Fruit fly (Drosophila melanogaster): Measurements from ENCODE around the gene Vps60.
A peak's percentile ranks its signal among the peaks of the same experiment; 100 is the strongest.

Gene Vps60

DNA sequence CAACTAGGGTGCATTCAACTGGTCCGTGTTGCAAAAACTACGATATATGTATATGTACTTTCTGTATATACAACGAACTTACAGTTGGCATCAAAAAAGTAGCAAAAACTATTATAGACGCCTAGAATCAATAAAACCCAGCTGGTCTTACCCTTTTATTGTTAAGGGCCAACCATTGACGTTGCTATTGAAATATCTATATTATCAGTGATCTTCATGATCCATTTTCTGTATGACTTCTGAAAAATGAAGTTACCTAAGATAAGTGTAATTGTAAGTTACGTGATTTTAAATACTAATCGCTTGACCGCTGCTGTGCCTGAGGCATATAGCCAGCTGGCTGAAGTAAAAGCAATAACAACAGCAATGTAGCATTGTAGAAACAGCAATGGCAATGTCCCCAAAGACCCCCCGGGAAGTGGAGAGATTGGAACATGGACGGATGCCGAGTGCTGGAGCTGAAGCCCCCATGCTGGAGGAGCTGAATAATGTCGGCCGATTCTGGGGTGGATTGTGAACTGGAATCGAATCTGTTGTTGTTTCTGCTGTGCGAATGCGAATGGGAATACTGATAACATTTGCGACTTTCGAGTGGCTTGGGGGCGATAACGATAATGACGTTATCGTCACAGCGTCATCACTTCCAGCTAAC, 36.4 kb upstream of the Vps60 start (continued):
- TF ChIP-seq CG4318 (GFP tag; optimal IDR thresholded peaks at IDR 0.05) (peak; percentile 71), Eip93F (GFP tag; optimal IDR thresholded peaks at IDR 0.05) (no peak), CG6808 (GFP tag; optimal IDR thresholded peaks at IDR 0.05) (peak; percentile 84), OdsH (GFP tag; optimal IDR thresholded peaks at IDR 0.05) (peak; percentile 84), cyc (GFP tag; optimal IDR thresholded peaks at IDR 0.05) (peak; percentile 72), salr (GFP tag; optimal IDR thresholded peaks at IDR 0.05) (peak; percentile 71 to 74), net (GFP tag; optimal IDR thresholded peaks at IDR 0.05) (peak; percentile 88), CG6854 (GFP tag; optimal IDR thresholded peaks at IDR 0.05) (peak; percentile 35), Hr38 (GFP tag; optimal IDR thresholded peaks at IDR 0.05) (no peak), CG10631 (GFP tag; optimal IDR thresholded peaks at IDR 0.05) (peak; percentile 68), CG11762 (GFP tag; optimal IDR thresholded peaks at IDR 0.05; ENCODE audit: insufficient read depth) (peak; percentile 66), CG32006 (GFP tag; optimal IDR thresholded peaks at IDR 0.05) (peak; percentile 88), CG11902 (GFP tag; optimal IDR thresholded peaks at IDR 0.05) (peak; percentile 60), esn (GFP tag; optimal IDR thresholded peaks at IDR 0.05) (peak; percentile 69), Ets96B (tag; optimal IDR thresholded peaks at IDR 0.05) (peak; percentile 86), vri (GFP tag; optimal IDR thresholded peaks at IDR 0.05) (peak; percentile 42), fd85E (GFP tag; optimal IDR thresholded peaks at IDR 0.05) (no peak), fd59A (GFP tag; optimal IDR thresholded peaks at IDR 0.05) (peak; percentile 82), Blimp-1 (GFP tag; optimal IDR thresholded peaks at IDR 0.05) (peak; percentile 10), Hr4 (GFP tag; optimal IDR thresholded peaks at IDR 0.05) (peak; percentile 88), achi (GFP tag; optimal IDR thresholded peaks at IDR 0.05) (peak; percentile 87), CG31627 (GFP tag; optimal IDR thresholded peaks at IDR 0.05) (peak; percentile 63)

dm6 chr3L:17656716-17657395, 35.4 kb upstream of the Vps60 start:
- TF ChIP-seq CG11294 (GFP tag; IDR thresholded peaks at IDR 0.05) (no peak), eg (GFP tag; IDR thresholded peaks at IDR 0.05) (0 out of 3 replicates have a peak, but pooled peaks have one; percentile 7)

dm6 chr3L:17655837-17656308, 34.4 kb upstream of the Vps60 start:
- TF ChIP-seq CG6854 (GFP tag; optimal IDR thresholded peaks at IDR 0.05): peak; percentile 20
- TF ChIP-seq acj6 (GFP tag; optimal IDR thresholded peaks at IDR 0.05): no peak
- 0 out of 3 replicates have a peak, but pooled peaks have one; percentile 18 for TF ChIP-seq CG8119 (GFP tag; IDR thresholded peaks at IDR 0.05)
- TF ChIP-seq vri (GFP tag; optimal IDR thresholded peaks at IDR 0.05): peak; percentile 79
- TF ChIP-seq fkh (GFP tag; optimal IDR thresholded peaks at IDR 0.05): peak; percentile 96
- TF ChIP-seq Eip93F (GFP tag; optimal IDR thresholded peaks at IDR 0.05): no peak
- peak; percentile 51; the same call in 1 of the 3 replicates for TF ChIP-seq eg (GFP tag; IDR thresholded peaks at IDR 0.05)
- peak; percentile 51 for TF ChIP-seq svp (GFP tag)
- TF ChIP-seq CG15336 (GFP tag; IDR thresholded peaks at IDR 0.05): 0 out of 2 replicates have a peak, but pooled peaks have one; percentile 10
- peak; percentile 3 for TF ChIP-seq CG10669 (GFP tag; optimal IDR thresholded peaks at IDR 0.05)
- TF ChIP-seq Ets21C (GFP tag; optimal IDR thresholded peaks at IDR 0.05): no peak
- peak; percentile 29; the same call in 1 of the 3 replicates for TF ChIP-seq CG6163 (GFP tag; IDR thresholded peaks at IDR 0.05)

DNA sequence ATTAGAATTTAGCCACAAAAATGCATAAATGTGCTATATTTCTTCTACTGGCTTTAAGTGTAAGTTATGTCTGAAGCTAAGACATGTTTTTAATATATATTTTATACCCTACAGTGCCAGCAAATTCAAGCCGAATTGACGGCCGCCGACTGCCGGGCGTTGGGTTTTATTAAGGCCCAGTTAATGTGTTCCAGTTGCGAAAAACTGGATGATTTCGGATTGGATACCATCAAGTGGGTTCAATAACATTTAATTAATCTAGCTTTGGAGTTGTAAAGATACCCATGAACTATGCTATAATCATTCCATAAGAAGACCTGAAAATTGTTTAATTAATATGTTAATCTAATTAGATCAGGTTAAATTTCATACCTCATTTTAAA, 33.2 kb upstream of the Vps60 start:
- TF ChIP-seq CG7368 (GFP tag; optimal IDR thresholded peaks at IDR 0.05): no peak
- TF ChIP-seq Eip93F (GFP tag; optimal IDR thresholded peaks at IDR 0.05): no peak
- TF ChIP-seq dsx (GFP tag; optimal IDR thresholded peaks at IDR 0.05; ENCODE audit: poor library complexity, severe bottlenecking): no peak
- no peak for TF ChIP-seq CG8119 (GFP tag; IDR thresholded peaks at IDR 0.05)
- no peak for TF ChIP-seq CG6792 (GFP tag; optimal IDR thresholded peaks at IDR 0.05)
- TF ChIP-seq vri (GFP tag; optimal IDR thresholded peaks at IDR 0.05): no peak
- no peak for TF ChIP-seq salr (GFP tag; optimal IDR thresholded peaks at IDR 0.05)
- no peak for TF ChIP-seq CG15336 (GFP tag; IDR thresholded peaks at IDR 0.05)
- TF ChIP-seq Sox15 (GFP tag; optimal IDR thresholded peaks at IDR 0.05): no peak
- TF ChIP-seq CG8319 (GFP tag; optimal IDR thresholded peaks at IDR 0.05): no peak
